Worm (Caenorhabditis elegans): ENCODE data around the gene lec-4.

- TF ChIP-seq W03F9.2 (tag; optimal IDR thresholded peaks at IDR 0.05): no peak
- TF ChIP-seq dao-5 (tag; optimal IDR thresholded peaks at IDR 0.05): no peak
- TF ChIP-seq him-1 (tag; optimal IDR thresholded peaks at IDR 0.05): no peak
Observed at ce11 chrIII:3782853-3783252, 9.7 kb upstream of the lec-4 start.

Measured in whole organism, L4/young adult.